Worm (Caenorhabditis elegans) whole organism, L3 larva: ENCODE measurements around the gene lgc-50.
A peak's percentile ranks its signal among the peaks of the same experiment; 100 is the strongest.

ENCODE experiments used
- R02D3.7 ChIP-seq: fragments of 150-350 bp; optimal IDR thresholded peaks from 2 replicates; lab custom pipeline; 2014; ENCODE audit warnings: missing biosample characterization, missing genetic modification characterization
- aly-2 ChIP-seq: fragments of 150-350 bp; optimal IDR thresholded peaks from 2 replicates; lab custom pipeline; 2014; ENCODE audit warnings: missing biosample characterization, missing genetic modification characterization
- ceh-28 ChIP-seq: fragments of 150-350 bp; optimal IDR thresholded peaks from 2 replicates; lab custom pipeline; 2014; ENCODE audit warnings: missing biosample characterization, missing genetic modification reagents, missing genetic modification characterization
- daf-12 ChIP-seq: fragments of 150-350 bp; optimal IDR thresholded peaks from 2 replicates; lab custom pipeline; 2014; ENCODE audit warnings: missing biosample characterization, missing genetic modification reagents, missing genetic modification characterization
- egl-27 ChIP-seq: sonication (generic microtip); optimal IDR thresholded peaks from 4 replicates; lab custom pipeline; 2017; ENCODE audit warnings: missing biosample characterization, missing genetic modification reagents, missing genetic modification characterization
- egl-5 ChIP-seq: fragments of 150-350 bp; optimal IDR thresholded peaks from 2 replicates; lab custom pipeline; 2017; ENCODE audit warnings: missing biosample characterization, missing genetic modification reagents, missing genetic modification characterization, inconsistent platforms
- elt-1 ChIP-seq: fragments of 150-350 bp; optimal IDR thresholded peaks from 2 replicates; lab custom pipeline; 2014; ENCODE audit warnings: missing biosample characterization, missing genetic modification characterization
- elt-2 ChIP-seq: sonication (generic microtip); optimal IDR thresholded peaks from 2 replicates; lab custom pipeline; 2016; ENCODE audit warnings: missing genetic modification reagents, mild to moderate bottlenecking, missing genetic modification characterization, missing compliant biosample characterization
- fkh-2 ChIP-seq: fragments of 150-350 bp; optimal IDR thresholded peaks from 2 replicates; lab custom pipeline; 2014; ENCODE audit warnings: missing biosample characterization, missing genetic modification reagents, missing genetic modification characterization
- fos-1 ChIP-seq: fragments of 150-350 bp; optimal IDR thresholded peaks from 2 replicates; lab custom pipeline; 2014; ENCODE audit warnings: missing biosample characterization, missing genetic modification characterization
- hmg-11 ChIP-seq: sonication (generic microtip); optimal IDR thresholded peaks from 2 replicates; lab custom pipeline; 2016; ENCODE audit warnings: missing genetic modification characterization, missing compliant biosample characterization
- jun-1 ChIP-seq: fragments of 150-350 bp; optimal IDR thresholded peaks from 2 replicates; lab custom pipeline; 2014; ENCODE audit warnings: missing biosample characterization, missing genetic modification reagents, missing genetic modification characterization
- lin-15B ChIP-seq: fragments of 150-350 bp; optimal IDR thresholded peaks from 2 replicates; lab custom pipeline; 2014; ENCODE audit warnings: missing biosample characterization, missing genetic modification characterization
- lin-39 ChIP-seq: fragments of 150-350 bp; optimal IDR thresholded peaks from 2 replicates; lab custom pipeline; 2018; ENCODE audit warnings: missing biosample characterization, missing genetic modification reagents, missing genetic modification characterization
- lsy-12 ChIP-seq: sonication (generic microtip); optimal IDR thresholded peaks from 2 replicates; lab custom pipeline; 2016; ENCODE audit warnings: mild to moderate bottlenecking, missing genetic modification characterization, missing compliant biosample characterization
- mdl-1 ChIP-seq: fragments of 150-350 bp; optimal IDR thresholded peaks from 2 replicates; lab custom pipeline; 2014; ENCODE audit warnings: missing biosample characterization, missing genetic modification characterization
- nfya-1 ChIP-seq: sonication (generic microtip); optimal IDR thresholded peaks from 2 replicates; lab custom pipeline; 2017; ENCODE audit warnings: missing genetic modification characterization, mild to moderate bottlenecking, missing compliant biosample characterization, antibody characterized with exemption, moderate library complexity; ENCODE audit not compliant: insufficient read depth
- nhr-11 ChIP-seq: fragments of 150-350 bp; optimal IDR thresholded peaks from 2 replicates; lab custom pipeline; 2014; ENCODE audit warnings: missing biosample characterization, missing genetic modification characterization
- nhr-12 ChIP-seq: fragments of 150-350 bp; optimal IDR thresholded peaks from 2 replicates; lab custom pipeline; 2014; ENCODE audit warnings: missing biosample characterization, missing genetic modification characterization
- nhr-23 ChIP-seq: fragments of 150-350 bp; optimal IDR thresholded peaks from 2 replicates; lab custom pipeline; 2014; ENCODE audit warnings: missing biosample characterization, missing genetic modification reagents, missing genetic modification characterization
- nhr-237 ChIP-seq: fragments of 150-350 bp; optimal IDR thresholded peaks from 2 replicates; lab custom pipeline; 2014; ENCODE audit warnings: missing biosample characterization, missing genetic modification characterization
- nhr-25 ChIP-seq: sonication (generic microtip); optimal IDR thresholded peaks from 2 replicates; lab custom pipeline; 2017; ENCODE audit warnings: missing biosample characterization, missing genetic modification characterization
- nhr-28 ChIP-seq: fragments of 150-350 bp; optimal IDR thresholded peaks from 2 replicates; lab custom pipeline; 2014; ENCODE audit warnings: missing biosample characterization, missing genetic modification characterization
- nhr-43 ChIP-seq: sonication (generic microtip); optimal IDR thresholded peaks from 2 replicates; lab custom pipeline; 2016; ENCODE audit warnings: mild to moderate bottlenecking, missing genetic modification characterization, missing compliant biosample characterization; ENCODE audit not compliant: poor library complexity, severe bottlenecking
- nhr-67 ChIP-seq: fragments of 150-350 bp; optimal IDR thresholded peaks from 2 replicates; lab custom pipeline; 2014; ENCODE audit warnings: missing biosample characterization, missing genetic modification characterization
- nhr-76 ChIP-seq: fragments of 150-350 bp; sonication (generic microtip); optimal IDR thresholded peaks from 5 replicates; lab custom pipeline; 2014; ENCODE audit warnings: missing biosample characterization, missing genetic modification characterization
- nhr-77 ChIP-seq: fragments of 150-350 bp; optimal IDR thresholded peaks from 2 replicates; lab custom pipeline; 2014; ENCODE audit warnings: missing biosample characterization, missing genetic modification characterization
- pha-4 ChIP-seq: fragments of 150-350 bp; optimal IDR thresholded peaks from 2 replicates; lab custom pipeline; 2014; ENCODE audit warnings: missing biosample characterization, missing genetic modification reagents, missing genetic modification characterization
- pqm-1 ChIP-seq: fragments of 150-350 bp; optimal IDR thresholded peaks from 2 replicates; lab custom pipeline; 2017; ENCODE audit warnings: missing biosample characterization, missing genetic modification characterization, inconsistent platforms
- sea-2 ChIP-seq: fragments of 150-350 bp; sonication (generic microtip); optimal IDR thresholded peaks from 4 replicates; lab custom pipeline; 2014; ENCODE audit warnings: missing biosample characterization, missing genetic modification reagents, missing genetic modification characterization
- skn-1 ChIP-seq: fragments of 150-350 bp; optimal IDR thresholded peaks from 2 replicates; lab custom pipeline; 2014; ENCODE audit warnings: missing biosample characterization, missing genetic modification characterization
- snpc-4 ChIP-seq: fragments of 150-350 bp; optimal IDR thresholded peaks from 2 replicates; lab custom pipeline; 2014; ENCODE audit warnings: missing biosample characterization, missing genetic modification characterization
- tbx-2 ChIP-seq: sonication (generic microtip); optimal IDR thresholded peaks from 2 replicates; lab custom pipeline; 2016; ENCODE audit warnings: mild to moderate bottlenecking, missing genetic modification characterization, missing compliant biosample characterization
- unc-39 ChIP-seq: sonication (generic microtip); optimal IDR thresholded peaks from 4 replicates; lab custom pipeline; 2017; ENCODE audit warnings: missing biosample characterization, missing genetic modification characterization
- unc-62 ChIP-seq: fragments of 150-350 bp; sonication (generic microtip); optimal IDR thresholded peaks from 4 replicates; lab custom pipeline; 2014; ENCODE audit warnings: missing biosample characterization, missing genetic modification reagents, missing genetic modification characterization
- zag-1 ChIP-seq: fragments of 150-350 bp; optimal IDR thresholded peaks from 2 replicates; lab custom pipeline; 2014; ENCODE audit warnings: missing biosample characterization, missing genetic modification characterization
- ztf-11 ChIP-seq: fragments of 150-350 bp; optimal IDR thresholded peaks from 2 replicates; lab custom pipeline; 2014; ENCODE audit warnings: missing biosample characterization, missing genetic modification characterization

Gene lgc-50

DNA sequence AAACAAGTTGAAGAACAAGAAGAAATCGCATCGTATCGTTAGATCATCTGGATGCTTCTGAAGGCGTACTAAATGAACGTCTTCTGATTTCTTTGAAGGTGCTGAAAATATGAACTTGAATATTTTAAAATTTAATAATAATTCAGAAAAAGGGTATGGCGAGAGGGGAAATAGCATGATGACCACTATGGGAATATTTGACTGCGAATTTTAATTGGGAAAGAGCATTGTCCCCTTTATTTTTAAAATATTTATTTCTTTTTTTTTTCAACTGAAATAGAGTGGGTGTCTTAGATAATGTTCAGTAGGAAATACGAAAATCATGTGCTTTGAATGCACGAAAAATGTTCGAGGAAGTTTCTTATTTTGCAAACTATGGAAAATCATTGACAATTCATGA is at the start of gene lgc-50:
lgc-50 (minus strand) TSS at position 101 of the 400 bp plus-strand sequence.
- TF ChIP-seq daf-12 (tag; lab: Kevin White, UChicago) (no peak), fkh-2 (tag; lab: Kevin White, UChicago) (no peak), unc-39 (tag; lab: Kevin White, UChicago) (no peak), lin-15B (tag; lab: Kevin White, UChicago) (no peak), zag-1 (no peak), lsy-12 (no peak), unc-62 (GFP tag; lab: Kevin White, UChicago) (no peak), mdl-1 (tag; lab: Kevin White, UChicago) (no peak), R02D3.7 (tag; lab: Kevin White, UChicago) (no peak), nfya-1 (tag; lab: Kevin White, UChicago) (no peak), pqm-1 (no peak), ceh-28 (tag; lab: Kevin White, UChicago) (no peak), lin-39 (tag; lab: Kevin White, UChicago) (no peak)

DNA sequence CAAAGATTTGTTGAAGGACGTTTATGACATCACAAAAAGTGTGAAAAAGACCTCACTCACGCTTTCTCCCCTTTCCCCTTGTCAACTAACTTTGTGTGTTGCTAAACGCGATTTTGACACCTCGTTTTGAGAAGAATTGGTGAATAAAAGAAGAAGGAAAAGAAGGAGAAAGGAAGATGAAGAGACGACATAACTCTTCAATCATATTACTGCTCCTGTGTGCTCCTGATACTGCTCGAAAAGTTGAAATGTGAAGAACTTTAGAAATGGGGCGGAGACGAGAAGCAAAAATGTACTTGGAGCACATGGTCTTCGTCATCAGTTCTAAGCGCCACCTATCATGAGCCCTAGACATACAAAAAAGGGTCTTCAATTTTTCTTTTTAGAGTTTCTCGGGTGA is 3.8 kb upstream of the lgc-50 start:
- TF ChIP-seq nhr-67 (tag; lab: Kevin White, UChicago) (no peak), fkh-2 (tag; lab: Kevin White, UChicago) (no peak), egl-5 (tag; lab: Kevin White, UChicago) (no peak), snpc-4 (no peak), nhr-11 (tag; lab: Kevin White, UChicago) (no peak), fos-1 (tag; lab: Kevin White, UChicago) (no peak), skn-1 (tag; lab: Kevin White, UChicago) (no peak), tbx-2 (tag; lab: Kevin White, UChicago) (no peak), egl-27 (tag; lab: Kevin White, UChicago) (no peak), nhr-23 (tag; lab: Kevin White, UChicago) (no peak), mdl-1 (tag; lab: Kevin White, UChicago) (no peak), nhr-28 (tag; lab: Kevin White, UChicago) (no peak), nhr-43 (tag; lab: Kevin White, UChicago) (no peak)

DNA sequence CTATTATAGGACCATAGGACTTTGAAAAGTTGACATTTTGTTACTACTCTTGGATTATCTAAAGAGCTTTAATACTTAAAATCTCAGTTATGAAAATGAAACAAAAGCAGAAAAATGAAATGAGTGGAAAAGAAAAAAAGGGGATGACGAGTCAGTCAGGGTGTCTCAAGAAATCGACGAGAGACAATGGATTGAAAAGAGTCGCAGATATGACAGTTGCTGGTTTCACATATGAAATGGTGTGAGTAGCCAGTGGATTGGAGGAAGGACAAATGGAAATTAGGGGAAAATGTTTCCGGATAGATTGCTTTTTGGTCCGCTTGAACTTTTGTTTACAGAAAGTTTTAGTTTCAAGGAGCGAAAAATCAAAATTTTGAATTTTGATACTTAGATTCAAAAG is 1.9 kb upstream of the lgc-50 start:
- TF ChIP-seq nfya-1 (tag; lab: Kevin White, UChicago) (peak; percentile 25), elt-1 (tag; lab: Kevin White, UChicago) (no peak)

DNA sequence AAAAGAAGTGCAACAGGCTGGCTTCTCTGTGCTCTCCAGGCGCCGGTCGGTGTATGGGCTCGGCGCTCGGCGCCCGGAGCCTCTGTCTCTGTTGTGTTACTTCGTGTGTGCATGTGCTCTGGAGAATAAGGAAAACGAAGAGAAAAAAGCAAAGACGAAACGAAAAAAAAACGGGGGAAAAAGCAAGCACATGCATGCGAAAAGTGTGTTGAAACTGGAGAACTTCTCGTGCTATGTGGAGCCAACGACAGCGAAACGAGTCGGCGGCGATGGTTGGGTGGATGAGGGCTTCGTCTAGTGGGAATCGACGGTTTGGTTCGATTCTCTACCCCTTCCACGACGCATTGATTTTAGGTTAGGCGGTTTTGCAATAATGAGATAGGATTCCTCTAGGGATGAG is 7.9 kb downstream of the lgc-50 start:
- no peak for TF ChIP-seq nhr-23 (tag; lab: Kevin White, UChicago)
- TF ChIP-seq lin-39 (tag; lab: Kevin White, UChicago): peak; percentile 12
- peak; percentile 40 for TF ChIP-seq pqm-1
- no peak for TF ChIP-seq nhr-12
- TF ChIP-seq zag-1: no peak
- no peak for TF ChIP-seq elt-1 (tag; lab: Kevin White, UChicago)
- peak; percentile 9 for TF ChIP-seq mdl-1 (tag; lab: Kevin White, UChicago)
- TF ChIP-seq nhr-237 (tag; lab: Kevin White, UChicago): no peak
- TF ChIP-seq nfya-1 (tag; lab: Kevin White, UChicago): peak; percentile 63
- peak; percentile 39 for TF ChIP-seq snpc-4
- TF ChIP-seq hmg-11 (tag; lab: Kevin White, UChicago): peak; percentile 50
- TF ChIP-seq lsy-12: peak; percentile 64
- TF ChIP-seq pha-4 (tag; lab: Kevin White, UChicago): peak; percentile 44
- TF ChIP-seq elt-2 (tag; lab: Kevin White, UChicago): peak; percentile 60
- TF ChIP-seq fos-1 (tag; lab: Kevin White, UChicago): no peak
- no peak for TF ChIP-seq unc-62 (GFP tag; lab: Kevin White, UChicago)
- TF ChIP-seq nhr-25 (tag; lab: Kevin White, UChicago): no peak

DNA sequence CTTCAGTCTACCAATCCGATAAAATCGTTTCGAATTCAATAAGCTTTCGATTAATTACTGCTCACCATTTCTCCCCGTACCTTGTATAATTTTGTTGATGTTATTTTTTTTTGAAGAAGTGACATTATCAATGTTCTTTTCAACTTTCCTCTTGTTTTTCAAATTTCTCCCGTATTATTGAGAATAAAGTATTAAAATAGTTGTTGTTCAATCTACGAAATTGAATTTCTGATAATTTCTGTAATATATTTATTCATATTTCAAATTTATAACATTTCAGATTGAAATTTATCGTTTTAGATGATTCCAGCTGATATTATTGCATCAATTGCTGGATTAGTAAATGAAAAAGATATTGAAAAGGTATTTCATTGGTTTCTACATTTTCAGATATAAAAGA is 9.3 kb downstream of the lgc-50 start, which contains the start of gene trd-1:
trd-1 (plus strand) TSS at position 301 of the 400 bp plus-strand sequence.
- TF ChIP-seq aly-2 (tag; lab: Kevin White, UChicago): no peak
- no peak for TF ChIP-seq jun-1 (tag; lab: Kevin White, UChicago)
- no peak for TF ChIP-seq sea-2
- no peak for TF ChIP-seq nhr-77 (tag; lab: Kevin White, UChicago)
- no peak for TF ChIP-seq daf-12 (tag; lab: Kevin White, UChicago)
- TF ChIP-seq skn-1 (tag; lab: Kevin White, UChicago): no peak
- no peak for TF ChIP-seq fos-1 (tag; lab: Kevin White, UChicago)
- TF ChIP-seq ztf-11: no peak
- no peak for TF ChIP-seq nhr-76 (tag; lab: Kevin White, UChicago)
- no peak for TF ChIP-seq mdl-1 (tag; lab: Kevin White, UChicago)
